Worm (Caenorhabditis elegans): Measurements from ENCODE around the gene hosl-1.

ce11 chrX:4636821-4637220 is at the start of gene hosl-1:
- TF ChIP-seq gei-8 (GFP tag; optimal IDR thresholded peaks at IDR 0.05): no peak
- no peak for TF ChIP-seq arid-1 (GFP tag; conservative IDR thresholded peaks at IDR 0.05)
- TF ChIP-seq R02D3.7 (tag; optimal IDR thresholded peaks at IDR 0.05): no peak
- no peak for TF ChIP-seq egl-43 (GFP tag; IDR thresholded peaks at IDR 0.05)
- no peak for TF ChIP-seq ceh-82 (tag; optimal IDR thresholded peaks at IDR 0.05)
- TF ChIP-seq F49E8.2 (tag; optimal IDR thresholded peaks at IDR 0.05; ENCODE audit: borderline replicate concordance): no peak
- TF ChIP-seq Y48G9A.11 (GFP tag; IDR thresholded peaks at IDR 0.05): no peak
- no peak for TF ChIP-seq fkh-10 (GFP tag; optimal IDR thresholded peaks at IDR 0.05)
- no peak for TF ChIP-seq snpc-4 (tag; optimal IDR thresholded peaks at IDR 0.05)
- TF ChIP-seq F44E2.7 (GFP tag; IDR thresholded peaks at IDR 0.05): no peak
- TF ChIP-seq pqm-1 (tag; optimal IDR thresholded peaks at IDR 0.05): no peak
- TF ChIP-seq ZK546.5 (tag; optimal IDR thresholded peaks at IDR 0.05): no peak
- TF ChIP-seq hlh-30 (tag; optimal IDR thresholded peaks at IDR 0.05; ENCODE audit: insufficient read depth): no peak
- no peak for TF ChIP-seq Y105C5A.15 (GFP tag; IDR thresholded peaks at IDR 0.05)
